Fruit fly (Drosophila melanogaster): ENCODE results near the gene Sgs7.

Sgs7 gene

DNA sequence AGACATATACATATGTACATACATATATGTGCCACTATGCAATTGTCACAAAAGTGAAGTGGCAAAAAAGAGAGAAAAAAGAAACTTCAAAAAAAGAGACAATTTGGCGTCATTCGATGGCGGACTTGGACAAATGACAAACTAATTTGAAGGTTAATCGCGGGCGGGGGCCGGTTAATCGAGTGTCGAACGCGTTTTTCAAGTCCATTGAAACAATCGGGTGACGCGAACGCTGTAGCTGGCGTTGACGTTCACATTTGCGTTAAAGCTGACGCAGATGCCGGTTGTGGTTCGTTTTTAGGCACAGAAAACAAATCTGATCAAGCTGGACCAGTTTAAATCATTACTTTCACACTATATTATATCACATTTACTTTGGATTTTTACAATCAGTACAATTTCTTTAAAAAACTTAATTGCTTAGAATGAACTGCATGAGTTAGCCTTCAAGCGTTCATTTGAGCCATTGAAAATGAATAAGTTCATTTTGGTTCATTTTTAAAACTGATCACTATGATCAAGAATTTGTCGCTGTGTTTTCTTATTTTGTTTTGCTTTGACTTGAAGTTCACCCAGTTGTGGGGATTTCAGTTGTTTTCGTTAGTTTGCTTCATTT, 24.2 kb downstream of the Sgs7 start (continued):
- TF ChIP-seq CG18599 (GFP tag; optimal IDR thresholded peaks at IDR 0.05) = peak; percentile 69
- TF ChIP-seq CG34224 (GFP tag; IDR thresholded peaks at IDR 0.05; ENCODE audit: partially characterized antibody) = 0 out of 3 replicates have a peak, but pooled peaks have one; percentile 14
- TF ChIP-seq Opbp (GFP tag; IDR thresholded peaks at IDR 0.05; ENCODE audit: partially characterized antibody) = no peak
- no peak for TF ChIP-seq Nf-YA (GFP tag; IDR thresholded peaks at IDR 0.05)
- no peak for TF ChIP-seq CG1602 (GFP tag; optimal IDR thresholded peaks at IDR 0.05)
- TF ChIP-seq PHDP (tag; optimal IDR thresholded peaks at IDR 0.05) = peak; percentile 50
- peak in 1 of 2 experiments; percentile 80 for TF ChIP-seq eve (GFP tag; optimal IDR thresholded peaks at IDR 0.05)
- TF ChIP-seq knrl (GFP tag; IDR thresholded peaks at IDR 0.05; ENCODE audit: partially characterized antibody) = no peak
- peak; percentile 56; the same call in 1 of the 2 replicates for TF ChIP-seq lmd (GFP tag; IDR thresholded peaks at IDR 0.05)
- no peak for TF ChIP-seq Trl (optimal IDR thresholded peaks at IDR 0.05)
- peak; percentile 38 for TF ChIP-seq Trl (GFP tag; optimal IDR thresholded peaks at IDR 0.05)
- peak; percentile 69 for TF ChIP-seq gem (tag; optimal IDR thresholded peaks at IDR 0.05)
- TF ChIP-seq CG30431 (GFP tag; optimal IDR thresholded peaks at IDR 0.05) = no peak
- no peak for TF ChIP-seq C15 (GFP tag; IDR thresholded peaks at IDR 0.05)
- peak; percentile 36; the same call in 1 of the 2 replicates for TF ChIP-seq ttk (GFP tag; IDR thresholded peaks at IDR 0.05)
- TF ChIP-seq tap (tag; optimal IDR thresholded peaks at IDR 0.05) = peak; percentile 3
- no peak for TF ChIP-seq CG4730 (GFP tag; IDR thresholded peaks at IDR 0.05)
- no peak for TF ChIP-seq CG11398 (GFP tag; optimal IDR thresholded peaks at IDR 0.05)
- peak; percentile 5 for TF ChIP-seq CG10979 (tag; optimal IDR thresholded peaks at IDR 0.05)
- peak; percentile 38 for TF ChIP-seq pum (GFP tag; optimal IDR thresholded peaks at IDR 0.05)
- peak; percentile 28; the same call in 1 of the 2 replicates for TF ChIP-seq Poxn (GFP tag; IDR thresholded peaks at IDR 0.05)
- no peak for TF ChIP-seq CG11456 (GFP tag; IDR thresholded peaks at IDR 0.05)
- TF ChIP-seq CG11093 (GFP tag; IDR thresholded peaks at IDR 0.05) = peak; percentile 40; the same call in 1 of the 3 replicates
- peak; percentile 55 for TF ChIP-seq ftz-f1 (GFP tag; optimal IDR thresholded peaks at IDR 0.05)
- peak; percentile 51 for TF ChIP-seq sob (GFP tag; IDR thresholded peaks at IDR 0.05)
- peak; percentile 16 for TF ChIP-seq abd-A (tag; optimal IDR thresholded peaks at IDR 0.05)
- TF ChIP-seq CG3281 (GFP tag; optimal IDR thresholded peaks at IDR 0.05) = peak; percentile 61
- no peak for TF ChIP-seq seq (GFP tag; IDR thresholded peaks at IDR 0.05)
- TF ChIP-seq Bdp1 (GFP tag; optimal IDR thresholded peaks at IDR 0.05) = no peak
- no peak for TF ChIP-seq Rx (GFP tag; IDR thresholded peaks at IDR 0.05)
- TF ChIP-seq Fer2 (tag; optimal IDR thresholded peaks at IDR 0.05) = peak; percentile 14
- TF ChIP-seq CG8281 (tag; optimal IDR thresholded peaks at IDR 0.05) = peak; percentile 16
- no peak for TF ChIP-seq da (GFP tag; optimal IDR thresholded peaks at IDR 0.05)
- TF ChIP-seq E2f1 (GFP tag; IDR thresholded peaks at IDR 0.05) = no peak
- TF ChIP-seq CG14860 (GFP tag; IDR thresholded peaks at IDR 0.05; ENCODE audit: partially characterized antibody) = no peak
- peak; percentile 0 for TF ChIP-seq CG3995 (GFP tag; optimal IDR thresholded peaks at IDR 0.05)
- TF ChIP-seq Drgx (GFP tag; IDR thresholded peaks at IDR 0.05) = no peak
- no peak for TF ChIP-seq Elba2 (GFP tag; optimal IDR thresholded peaks at IDR 0.05)
- TF ChIP-seq Fer3 (tag; optimal IDR thresholded peaks at IDR 0.05) = peak; percentile 41
- TF ChIP-seq CG4424 (GFP tag; optimal IDR thresholded peaks at IDR 0.05) = peak; percentile 33
- peak; percentile 30 for TF ChIP-seq CG9437 (GFP tag; optimal IDR thresholded peaks at IDR 0.05)
- TF ChIP-seq CG10147 (GFP tag; optimal IDR thresholded peaks at IDR 0.05) = peak; percentile 23
- no peak for TF ChIP-seq insv (GFP tag; optimal IDR thresholded peaks at IDR 0.05)
- peak; percentile 3 for TF ChIP-seq CG12299 (tag; optimal IDR thresholded peaks at IDR 0.05)
- peak; percentile 54; the same call in 1 of the 2 replicates for TF ChIP-seq CG32532 (GFP tag; IDR thresholded peaks at IDR 0.05)
- no peak for TF ChIP-seq CG14965 (GFP tag; optimal IDR thresholded peaks at IDR 0.05; ENCODE audit: borderline replicate concordance)
- no peak for TF ChIP-seq TFAM (GFP tag; optimal IDR thresholded peaks at IDR 0.05)
- peak; percentile 68 for TF ChIP-seq CG7556 (GFP tag; optimal IDR thresholded peaks at IDR 0.05)
- TF ChIP-seq gsb (GFP tag; IDR thresholded peaks at IDR 0.05) = no peak
- TF ChIP-seq CG13424 (tag; optimal IDR thresholded peaks at IDR 0.05) = peak; percentile 56
